Fruit fly (Drosophila melanogaster) S2 (cell line): ENCODE results near the gene TwdlJ.

Source experiments
- CG8478 ChIP-seq: fragments of >200 bp; optimal IDR thresholded peaks from 2 replicates; lab custom pipeline; 2018
- CTCF ChIP-seq, 2 experiments: fragments of >200 bp; optimal IDR thresholded peaks; 2 replicates each; lab custom pipeline; 2018

TwdlJ gene

DNA sequence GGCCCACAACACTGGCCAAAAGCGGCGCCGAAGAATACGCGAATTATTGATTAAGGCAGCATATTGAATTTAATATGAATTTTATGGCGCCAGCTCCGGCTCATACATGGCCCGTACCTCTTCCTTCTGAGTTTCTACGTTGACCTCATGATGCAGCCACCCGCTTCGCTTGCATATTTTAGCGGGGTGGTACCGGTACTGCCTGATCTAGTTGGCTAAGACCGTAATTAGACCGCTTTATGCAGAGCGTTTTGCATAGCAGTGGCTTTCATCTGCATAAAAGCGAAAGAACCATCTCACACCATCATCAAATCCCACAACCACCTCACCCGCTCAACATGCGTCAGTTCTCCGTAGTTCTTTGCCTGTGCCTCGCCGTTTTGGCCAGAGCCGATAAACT is at the start of gene TwdlJ:
TwdlJ (plus strand) TSS at position 301 of the 400 bp plus-strand sequence.
- TF ChIP-seq CG8478 (lab: Kevin White, UChicago) (no peak), CTCF (optimal IDR thresholded peaks at IDR 0.05; lab: Kevin White, UChicago) (no peak)

DNA sequence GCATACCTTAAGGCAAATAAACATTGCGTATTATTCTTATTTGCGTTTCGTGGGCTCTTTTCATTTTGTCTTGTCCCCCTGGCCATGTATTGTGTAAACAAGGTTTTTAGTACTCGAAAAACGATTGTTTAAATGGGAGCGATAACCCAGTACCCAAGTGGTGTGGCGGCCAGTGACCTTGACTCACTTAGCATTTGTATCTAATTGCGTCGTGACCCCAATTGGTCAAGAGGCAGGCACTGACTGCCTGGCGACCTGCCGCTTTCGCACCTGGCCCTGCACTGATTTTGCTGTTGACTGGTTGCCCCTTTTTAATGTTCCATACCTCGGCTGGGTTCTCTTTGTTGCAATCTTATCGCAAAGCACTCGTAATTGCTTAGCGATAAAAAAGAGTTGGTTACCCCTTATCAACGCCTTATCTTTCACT is 41.5 kb upstream of the TwdlJ start:
- TF ChIP-seq CTCF (optimal IDR thresholded peaks at IDR 0.05; lab: Kevin White, UChicago) (no peak), CG8478 (lab: Kevin White, UChicago) (no peak)

DNA sequence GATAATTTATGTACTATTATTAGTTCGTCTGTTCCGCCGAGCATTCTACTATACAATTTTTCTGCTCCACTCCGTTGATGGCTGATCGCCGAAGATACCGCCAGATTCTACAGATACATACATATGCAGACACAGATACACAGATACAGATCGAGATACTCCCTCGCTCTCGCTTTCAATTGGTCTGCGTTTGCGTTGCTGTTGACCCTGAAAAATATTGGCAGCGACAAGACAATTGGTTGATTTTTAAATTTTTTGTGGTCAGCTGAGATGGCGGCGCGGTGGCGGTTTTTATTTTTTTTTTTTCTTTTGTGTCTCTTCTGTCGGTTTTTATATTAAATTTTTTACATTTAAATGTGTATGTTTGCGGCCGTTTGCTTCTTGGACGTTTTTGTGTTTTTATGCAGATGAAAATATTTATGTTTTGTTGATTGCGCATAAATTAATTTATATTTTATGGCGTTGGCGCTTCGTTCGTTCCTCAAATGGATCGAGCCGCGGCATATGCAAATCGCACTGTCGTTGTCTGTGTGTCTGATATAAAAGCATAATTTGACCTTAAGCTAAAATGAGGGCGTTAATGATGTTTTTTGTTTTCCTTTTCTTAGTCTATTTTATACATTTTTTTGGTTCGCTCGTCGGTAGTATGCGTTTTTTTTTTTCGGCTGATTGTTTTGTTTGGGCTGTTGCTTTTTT is 35.7 kb upstream of the TwdlJ start:
- no peak for TF ChIP-seq CG8478 (lab: Kevin White, UChicago)
- no peak for TF ChIP-seq CTCF (optimal IDR thresholded peaks at IDR 0.05; lab: Kevin White, UChicago)

DNA sequence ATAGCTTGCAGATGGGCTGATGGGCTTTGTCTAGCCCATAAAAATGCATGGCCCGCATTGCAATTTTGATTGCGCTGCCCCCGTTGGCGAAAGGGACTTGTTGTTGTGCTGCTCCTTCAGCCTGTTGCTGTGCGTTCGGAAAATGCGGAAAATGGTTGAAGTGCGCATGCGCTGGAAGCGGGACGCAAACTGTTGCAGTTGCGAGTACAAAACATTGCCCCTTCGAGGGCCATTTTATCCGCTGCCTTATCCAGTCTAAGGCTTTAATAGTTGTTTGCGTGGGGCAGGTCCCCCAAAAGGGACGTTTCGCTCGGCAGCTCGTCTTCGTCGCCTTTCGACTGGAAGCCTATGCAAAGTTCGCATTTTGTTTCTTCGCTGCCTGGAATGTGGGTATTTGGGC is 23.2 kb upstream of the TwdlJ start:
- TF ChIP-seq CTCF (optimal IDR thresholded peaks at IDR 0.05; lab: Kevin White, UChicago) = no peak
- TF ChIP-seq CG8478 (lab: Kevin White, UChicago) = no peak

DNA sequence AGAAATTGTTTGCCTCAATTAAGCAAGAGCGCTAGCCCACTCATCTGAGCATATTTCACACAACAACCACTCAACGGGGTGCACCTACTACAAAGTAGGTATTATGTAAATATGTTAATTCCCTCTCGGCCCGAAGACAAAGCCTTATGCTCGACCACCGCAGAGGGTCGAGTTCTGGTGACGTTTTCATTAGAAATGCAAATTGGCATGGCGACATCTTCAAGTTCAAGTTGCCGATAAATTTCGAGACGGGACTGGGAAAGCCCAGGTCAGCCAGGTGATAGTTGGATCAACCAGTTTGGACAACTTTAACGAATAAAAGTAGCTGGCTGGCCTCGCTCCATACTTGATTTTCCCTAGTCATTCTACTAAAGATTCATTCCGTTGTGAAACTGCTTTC is 14.3 kb upstream of the TwdlJ start:
- TF ChIP-seq CTCF (optimal IDR thresholded peaks at IDR 0.05; lab: Kevin White, UChicago) = no peak
- no peak for TF ChIP-seq CG8478 (lab: Kevin White, UChicago)

DNA sequence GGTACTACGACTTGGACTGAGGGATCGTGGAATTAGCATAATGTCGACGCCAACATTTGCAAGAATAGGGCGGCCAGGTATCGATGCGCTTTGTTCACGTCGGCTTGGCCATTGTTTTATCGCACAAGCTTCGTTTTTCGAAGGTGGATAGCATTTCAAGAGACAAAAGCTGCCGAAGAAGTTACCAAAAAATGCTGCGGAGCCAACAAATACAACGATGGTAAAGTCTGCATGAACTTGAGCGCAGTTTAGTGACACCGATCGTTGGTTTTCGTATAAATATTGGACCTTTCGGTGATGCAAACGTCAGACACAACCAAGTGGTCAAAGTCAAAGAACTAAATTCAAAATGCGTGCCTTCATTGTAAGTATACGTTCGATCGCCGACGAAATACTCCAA is 10.9 kb upstream of the TwdlJ start, which contains the start of gene TwdlM:
TwdlM (plus strand) TSS at position 301 of the 400 bp plus-strand sequence.
- TF ChIP-seq CG8478 (lab: Kevin White, UChicago) (no peak), CTCF (optimal IDR thresholded peaks at IDR 0.05; lab: Kevin White, UChicago) (no peak)

DNA sequence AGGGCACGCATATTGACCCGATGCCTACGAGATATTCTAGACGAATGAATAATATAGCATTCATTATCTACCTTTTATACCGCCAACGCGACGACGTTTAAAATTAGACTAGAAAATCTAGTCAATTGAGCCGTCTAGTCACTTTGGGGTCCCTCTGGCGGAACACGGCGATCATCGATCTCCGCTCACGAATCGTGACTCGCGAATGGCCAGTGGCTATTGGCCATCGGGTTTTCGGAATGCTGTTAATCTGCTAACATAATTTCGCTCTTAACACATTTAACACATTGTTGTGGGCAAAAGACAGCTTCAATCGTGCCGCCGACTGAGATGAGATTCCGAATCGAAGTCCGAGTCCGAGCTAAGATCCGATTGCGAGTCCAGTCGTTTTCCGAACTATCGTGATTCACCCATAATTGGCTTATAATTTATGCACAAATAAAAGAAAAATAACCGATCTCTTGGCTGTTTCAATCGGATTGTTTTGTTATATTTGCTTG is 8.4 kb upstream of the TwdlJ start, which contains the start of gene TwdlP:
TwdlP (minus strand) TSS at position 51 of the 500 bp plus-strand sequence.
- TF ChIP-seq CG8478 (lab: Kevin White, UChicago) (no peak), CTCF (optimal IDR thresholded peaks at IDR 0.05; lab: Kevin White, UChicago) (no peak)

DNA sequence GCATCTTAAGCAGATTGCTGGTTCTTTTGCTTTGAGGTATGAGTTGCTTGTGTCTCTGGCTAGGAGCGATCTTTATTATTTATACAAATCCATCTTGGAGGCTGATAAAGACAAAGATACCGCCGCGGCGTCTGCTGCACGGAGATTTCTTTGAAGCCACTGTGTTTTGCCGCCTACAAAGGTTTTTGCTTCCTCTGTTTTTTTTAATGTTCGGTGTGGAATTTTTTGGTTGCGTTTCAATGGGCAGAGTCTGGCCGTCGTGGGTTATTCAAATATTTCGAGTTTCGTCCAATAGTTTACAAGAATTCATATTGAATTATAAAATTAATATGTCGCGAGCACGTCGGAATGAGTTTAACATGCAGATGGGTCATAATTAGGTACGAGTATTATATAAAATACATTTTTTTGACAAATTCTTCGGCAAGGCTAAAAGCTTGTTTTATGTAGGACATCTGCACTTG is 6.2 kb upstream of the TwdlJ start, which contains the start of gene TwdlB:
TwdlB (minus strand) TSS at position 51 of the 464 bp plus-strand sequence.
- TF ChIP-seq CG8478 (lab: Kevin White, UChicago) = no peak
- no peak for TF ChIP-seq CTCF (optimal IDR thresholded peaks at IDR 0.05; lab: Kevin White, UChicago)

DNA sequence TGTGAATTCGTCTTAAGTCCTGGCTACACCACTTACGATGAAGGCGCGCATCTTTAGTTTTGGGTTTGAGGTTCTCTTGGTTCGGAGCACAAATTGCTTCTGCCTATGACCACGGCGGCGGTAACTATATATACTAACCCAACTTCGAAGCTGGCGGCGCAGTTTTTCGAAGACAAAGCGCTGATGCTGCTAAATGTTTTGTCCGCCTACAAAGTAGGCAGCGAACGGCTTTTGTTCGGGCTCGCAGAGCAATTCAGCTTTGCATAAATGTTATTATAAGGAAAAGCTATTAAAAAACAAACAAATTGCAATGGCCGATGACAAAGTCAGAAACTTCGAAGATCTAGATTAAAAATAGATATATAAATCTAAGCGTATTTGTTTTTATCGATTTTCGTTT is 4.2 kb upstream of the TwdlJ start, which contains the start of gene TwdlL:
TwdlL (minus strand) TSS at position 101 of the 400 bp plus-strand sequence.
- TF ChIP-seq CG8478 (lab: Kevin White, UChicago) (no peak), CTCF (optimal IDR thresholded peaks at IDR 0.05; lab: Kevin White, UChicago) (no peak)

DNA sequence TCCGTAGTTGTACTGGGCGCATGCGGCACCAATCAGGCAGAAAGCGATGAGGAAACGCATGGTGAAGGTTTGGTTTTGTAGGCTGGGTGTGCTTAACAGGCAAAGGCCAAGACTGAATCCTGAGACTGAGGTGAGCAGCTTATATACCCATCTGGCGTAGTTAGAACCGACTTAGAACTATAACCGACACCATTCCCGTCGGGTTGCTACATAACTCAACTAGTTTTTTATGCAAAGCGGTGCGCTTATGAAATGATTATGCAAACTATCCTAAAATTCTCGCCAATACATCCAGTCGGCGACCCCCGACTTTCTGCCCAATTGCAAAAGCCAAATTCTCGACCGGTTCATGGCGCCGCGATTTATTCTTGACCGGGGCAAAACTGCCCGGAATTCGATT is 3.1 kb upstream of the TwdlJ start, which contains the start of gene TwdlO:
TwdlO (minus strand) TSS at position 101 of the 400 bp plus-strand sequence.
- TF ChIP-seq CTCF (optimal IDR thresholded peaks at IDR 0.05; lab: Kevin White, UChicago) (no peak), CG8478 (lab: Kevin White, UChicago) (no peak)

DNA sequence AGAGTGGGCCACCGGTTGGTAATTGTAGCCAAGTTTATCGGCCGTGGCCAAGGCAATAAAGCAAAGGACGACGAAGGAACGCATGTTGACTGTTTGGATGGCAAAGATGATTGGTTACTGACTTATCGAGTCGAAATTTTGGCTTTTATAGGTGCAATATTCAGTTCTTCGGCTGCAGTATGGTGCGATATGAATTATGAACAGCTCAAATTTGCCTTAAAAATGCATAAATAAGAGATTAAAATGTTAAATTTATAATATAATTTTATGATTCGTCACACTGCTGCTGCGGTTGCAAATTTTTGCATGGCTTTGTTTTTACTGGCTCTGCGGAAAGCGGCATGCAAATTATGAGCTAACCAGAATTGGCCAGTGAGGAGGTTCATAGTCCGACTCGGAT is 1.1 kb upstream of the TwdlJ start, which contains the start of gene TwdlK:
TwdlK (minus strand) TSS at position 101 of the 400 bp plus-strand sequence.
- TF ChIP-seq CTCF (optimal IDR thresholded peaks at IDR 0.05; lab: Kevin White, UChicago) = no peak
- TF ChIP-seq CG8478 (lab: Kevin White, UChicago) = no peak

DNA sequence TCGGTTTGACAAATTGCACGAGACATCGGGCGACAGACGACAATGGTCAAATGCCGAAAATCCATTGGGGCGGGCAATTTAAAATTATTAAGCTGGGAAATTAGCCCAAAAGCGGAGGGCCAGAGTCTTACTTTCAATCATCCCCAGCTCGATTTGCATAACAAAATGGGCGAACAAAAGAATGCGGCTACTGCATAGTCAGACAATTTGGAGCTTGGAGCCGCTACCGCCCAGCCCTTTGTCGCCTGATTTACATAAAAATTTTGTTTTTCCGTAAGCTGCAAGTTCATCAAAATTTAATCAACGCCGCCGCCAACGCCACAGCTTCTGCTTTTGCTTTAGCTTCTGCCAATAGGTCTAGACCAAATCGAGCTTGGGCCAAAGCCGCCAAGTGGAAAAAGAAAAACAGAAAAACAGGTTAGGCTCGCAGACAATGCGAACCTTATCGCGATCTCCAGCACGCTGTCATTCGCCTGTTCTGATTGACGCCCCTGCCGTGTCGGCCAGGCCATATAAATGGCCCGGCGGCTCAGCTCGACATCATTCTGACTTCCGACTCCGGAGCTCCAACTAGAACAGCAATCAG is 1.7 kb downstream of the TwdlJ start, which contains the start of gene TwdlN:
TwdlN (plus strand) TSS at position 536 of the 586 bp plus-strand sequence.
- TF ChIP-seq CG8478 (lab: Kevin White, UChicago) (no peak), CTCF (optimal IDR thresholded peaks at IDR 0.05; lab: Kevin White, UChicago) (no peak)

DNA sequence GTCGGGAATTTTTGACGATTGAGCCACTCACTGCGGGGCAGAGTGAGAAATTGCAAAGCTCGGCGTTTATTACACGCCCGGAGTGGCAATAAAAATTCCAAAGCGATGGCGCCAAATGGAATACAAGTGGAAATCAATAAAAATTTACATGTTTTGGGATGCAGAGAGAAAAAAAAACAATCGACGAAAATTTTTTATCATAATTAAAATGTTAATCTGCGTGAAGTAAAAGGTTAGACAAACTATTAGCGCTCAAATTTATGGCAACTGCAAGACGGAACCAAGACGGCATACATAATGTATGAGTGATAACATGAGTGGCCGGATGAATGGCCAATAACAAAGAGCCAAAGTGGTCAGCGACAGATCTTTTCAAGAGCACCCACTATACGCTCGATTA is 3.3 kb downstream of the TwdlJ start:
- no peak for TF ChIP-seq CG8478 (lab: Kevin White, UChicago)
- TF ChIP-seq CTCF (optimal IDR thresholded peaks at IDR 0.05; lab: Kevin White, UChicago) = no peak

DNA sequence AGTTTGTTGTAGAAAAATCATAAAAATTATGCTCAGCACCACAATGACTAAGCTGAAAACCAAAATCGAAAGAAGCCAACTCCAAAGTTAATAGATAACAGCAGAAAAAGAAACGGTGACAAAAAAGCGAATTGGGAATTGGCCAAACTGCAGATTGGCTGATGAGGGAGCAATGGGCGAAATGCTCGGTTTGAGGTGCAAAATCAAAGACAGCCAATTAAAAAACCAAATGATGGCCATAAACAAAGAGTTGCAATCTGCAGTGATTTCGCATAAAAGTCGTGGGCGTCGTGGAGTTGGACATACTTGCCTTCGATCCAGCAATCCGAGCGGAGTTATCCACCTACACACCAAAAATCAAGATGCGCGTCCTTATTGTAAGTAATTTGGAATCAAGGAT is 3.7 kb downstream of the TwdlJ start, which contains the start of gene TwdlH:
TwdlH (plus strand) TSS at position 301 of the 400 bp plus-strand sequence.
- TF ChIP-seq CG8478 (lab: Kevin White, UChicago) (no peak), CTCF (optimal IDR thresholded peaks at IDR 0.05; lab: Kevin White, UChicago) (no peak)

DNA sequence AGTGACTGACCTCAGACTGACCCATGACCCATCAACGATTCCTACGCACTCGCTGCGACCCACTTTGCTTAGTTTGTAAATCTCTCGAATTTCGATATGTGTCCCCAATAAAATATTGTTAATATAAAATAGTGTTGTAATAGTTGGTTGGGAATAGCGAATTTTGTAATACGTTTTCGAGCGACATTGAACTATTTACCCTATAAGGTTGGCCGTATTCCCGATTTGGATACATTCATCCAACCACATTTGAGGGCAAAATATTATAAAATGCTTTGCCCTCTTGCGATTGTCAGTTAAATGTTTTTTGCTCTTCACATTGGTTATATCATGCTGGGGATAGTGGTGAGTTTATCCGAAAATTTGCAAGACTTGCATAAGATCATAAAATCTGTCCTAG is 4.9 kb downstream of the TwdlJ start, which contains the start of gene TwdlR:
TwdlR (plus strand) TSS at position 301 of the 400 bp plus-strand sequence.
- TF ChIP-seq CG8478 (lab: Kevin White, UChicago) (no peak), CTCF (optimal IDR thresholded peaks at IDR 0.05; lab: Kevin White, UChicago) (no peak)
